Fruit fly (Drosophila melanogaster) whole organism, embryonic: ENCODE results near the gene mRpS10.

ENCODE experiments used
- Atf3 ChIP-seq: fragments of 200-800 bp; sonication (Bioruptor generic); optimal IDR thresholded peaks from 3 replicates; lab custom pipeline; 2016; ENCODE audit warnings: missing biosample characterization, missing genetic modification characterization
- CG10147 ChIP-seq: fragments of 200-800 bp; sonication (Bioruptor generic); optimal IDR thresholded peaks from 2 replicates; lab custom pipeline; 2019; ENCODE audit warnings: missing biosample characterization, mild to moderate bottlenecking, missing genetic modification characterization, moderate library complexity
- CG10267 ChIP-seq: fragments of 200-800 bp; sonication (Bioruptor generic); optimal IDR thresholded peaks from 2 replicates; lab custom pipeline; 2018; ENCODE audit warnings: missing biosample characterization, mild to moderate bottlenecking, missing genetic modification characterization, moderate library complexity
- CG10462 ChIP-seq: fragments of 200-800 bp; sonication (Bioruptor generic); optimal IDR thresholded peaks from 2 replicates; lab custom pipeline; 2016; ENCODE audit warnings: missing biosample characterization, missing genetic modification characterization
- CG10565 ChIP-seq: fragments of 200-800 bp; sonication (Bioruptor generic); optimal IDR thresholded peaks from 3 replicates; lab custom pipeline; 2016; ENCODE audit warnings: missing biosample characterization, mild to moderate bottlenecking, missing genetic modification characterization
- CG11560 ChIP-seq: fragments of 200-800 bp; sonication (Bioruptor generic); IDR thresholded peaks from 3 replicates; pipeline ENCODE4 v1.3.6; 2022; ENCODE audit warnings: missing biosample characterization, missing genetic modification characterization
- CG13287 ChIP-seq: fragments of 200-800 bp; sonication (Bioruptor generic); IDR thresholded peaks from 2 replicates; pipeline ENCODE4 v1.3.6; 2022; ENCODE audit warnings: missing biosample characterization, missing genetic modification characterization; ENCODE audit not compliant: partially characterized antibody
- CG14710 ChIP-seq: fragments of 200-800 bp; sonication (Bioruptor generic); optimal IDR thresholded peaks from 3 replicates; lab custom pipeline; 2019; ENCODE audit warnings: missing biosample characterization, mild to moderate bottlenecking, missing genetic modification characterization, moderate library complexity
- CG15011 ChIP-seq: fragments of 200-800 bp; sonication (Bioruptor generic); optimal IDR thresholded peaks from 3 replicates; lab custom pipeline; 2018; ENCODE audit warnings: missing biosample characterization, mild to moderate bottlenecking, missing genetic modification characterization
- CG15514 ChIP-seq: fragments of 200-800 bp; sonication (Bioruptor generic); optimal IDR thresholded peaks from 3 replicates; lab custom pipeline; 2017; ENCODE audit warnings: missing biosample characterization, missing genetic modification characterization, mild to moderate bottlenecking, moderate library complexity, missing genetic modification reagents
- CG15601 ChIP-seq: fragments of 200-800 bp; sonication (Bioruptor generic); optimal IDR thresholded peaks from 3 replicates; lab custom pipeline; 2019; ENCODE audit warnings: missing biosample characterization, mild to moderate bottlenecking, missing genetic modification characterization, moderate library complexity
- CG17328 ChIP-seq: fragments of 200-800 bp; sonication (Bioruptor generic); IDR thresholded peaks from 2 replicates; pipeline ENCODE4 v1.3.6; 2022; ENCODE audit warnings: missing biosample characterization, missing genetic modification characterization
- CG17385 ChIP-seq: fragments of 200-800 bp; sonication (Bioruptor generic); optimal IDR thresholded peaks from 3 replicates; lab custom pipeline; 2018; ENCODE audit warnings: missing biosample characterization, mild to moderate bottlenecking, missing genetic modification characterization
- CG31224 ChIP-seq: fragments of 200-800 bp; sonication (Bioruptor generic); IDR thresholded peaks from 2 replicates; pipeline ENCODE4 v1.3.6; 2022; ENCODE audit warnings: missing biosample characterization, missing genetic modification characterization
- CG3163 ChIP-seq: fragments of 200-800 bp; sonication (Bioruptor generic); optimal IDR thresholded peaks from 3 replicates; lab custom pipeline; 2016; ENCODE audit warnings: missing biosample characterization, missing genetic modification characterization
- CG32532 ChIP-seq: fragments of 200-800 bp; sonication (Bioruptor generic); IDR thresholded peaks from 2 replicates; pipeline ENCODE4 v1.3.6; 2022; ENCODE audit warnings: missing biosample characterization, missing genetic modification characterization
- CG32772 ChIP-seq: fragments of 200-800 bp; sonication (Bioruptor generic); IDR thresholded peaks from 2 replicates; pipeline ENCODE4 v1.3.6; 2022; ENCODE audit warnings: missing biosample characterization, missing genetic modification characterization
- CG34422 ChIP-seq: fragments of 200-800 bp; sonication (Bioruptor generic); IDR thresholded peaks from 3 replicates; pipeline ENCODE4 v1.3.6; 2022; ENCODE audit warnings: missing biosample characterization, missing genetic modification characterization
- CG3995 ChIP-seq: fragments of 200-800 bp; sonication (Bioruptor generic); optimal IDR thresholded peaks from 3 replicates; lab custom pipeline; 2016; ENCODE audit warnings: missing biosample characterization, missing genetic modification characterization
- CG4404 ChIP-seq: fragments of 200-800 bp; sonication (Bioruptor generic); IDR thresholded peaks from 2 replicates; pipeline ENCODE4 v1.3.6; 2022; ENCODE audit warnings: missing biosample characterization, missing genetic modification characterization
- CG4617 ChIP-seq: fragments of 200-800 bp; sonication (Bioruptor generic); optimal IDR thresholded peaks from 3 replicates; lab custom pipeline; 2016; ENCODE audit warnings: missing biosample characterization, missing genetic modification characterization, borderline replicate concordance
- CG6272 ChIP-seq: fragments of 200-800 bp; sonication (Bioruptor generic); IDR thresholded peaks from 2 replicates; pipeline ENCODE4 v1.3.6; 2022; ENCODE audit warnings: missing biosample characterization, missing genetic modification characterization
- CG6854 ChIP-seq: fragments of 200-800 bp; sonication (Bioruptor generic); optimal IDR thresholded peaks from 3 replicates; lab custom pipeline; 2017; ENCODE audit warnings: missing biosample characterization, mild to moderate bottlenecking, missing genetic modification characterization
- CG8388 ChIP-seq: fragments of 200-800 bp; sonication (Bioruptor generic); optimal IDR thresholded peaks from 2 replicates; lab custom pipeline; 2019; ENCODE audit warnings: missing biosample characterization, mild to moderate bottlenecking, missing genetic modification characterization, moderate library complexity
- Dbx ChIP-seq: fragments of 200-800 bp; sonication (Bioruptor generic); IDR thresholded peaks from 3 replicates; pipeline ENCODE4 v1.3.6; 2022; ENCODE audit warnings: missing biosample characterization, missing genetic modification characterization
- Doc2 ChIP-seq: fragments of 200-800 bp; sonication (Bioruptor generic); IDR thresholded peaks from 2 replicates; pipeline ENCODE4 v1.3.6; 2022; ENCODE audit warnings: missing biosample characterization, missing genetic modification characterization
- Doc3 ChIP-seq: fragments of 200-800 bp; sonication (Bioruptor generic); IDR thresholded peaks from 3 replicates; pipeline ENCODE4 v1.3.6; 2022; ENCODE audit warnings: missing biosample characterization, missing genetic modification characterization; ENCODE audit not compliant: partially characterized antibody
- Dref ChIP-seq: fragments of 200-800 bp; sonication (Bioruptor generic); IDR thresholded peaks from 2 replicates; pipeline ENCODE4 v1.3.6; 2022; ENCODE audit warnings: missing biosample characterization, missing genetic modification characterization
- E2f1 ChIP-seq: fragments of 200-800 bp; sonication (Bioruptor generic); IDR thresholded peaks from 2 replicates; pipeline ENCODE4 v1.3.6; 2022; ENCODE audit warnings: missing biosample characterization, missing genetic modification characterization
- Fer2 ChIP-seq: fragments of 200-800 bp; sonication (Bioruptor generic); optimal IDR thresholded peaks from 2 replicates; lab custom pipeline; 2018; ENCODE audit warnings: missing biosample characterization, mild to moderate bottlenecking, missing genetic modification characterization, moderate library complexity
- Hmr ChIP-seq: fragments of 200-800 bp; sonication (Bioruptor generic); optimal IDR thresholded peaks from 3 replicates; lab custom pipeline; 2017; ENCODE audit warnings: mild to moderate bottlenecking, missing biosample characterization, missing genetic modification reagents, missing genetic modification characterization
- Hr51 ChIP-seq, 2 experiments: fragments of 200-800 bp; sonication (Bioruptor generic); optimal IDR thresholded peaks; 2 replicates in 1 of 2; 3 replicates in 1 of 2; lab custom pipeline; 2016 to 2018; ENCODE audit warnings: missing biosample characterization in 2 of 2, missing genetic modification characterization in 2 of 2, mild to moderate bottlenecking in 1 of 2, moderate library complexity in 1 of 2
- Meics ChIP-seq: fragments of 200-800 bp; sonication (Bioruptor generic); optimal IDR thresholded peaks from 2 replicates; lab custom pipeline; 2017; ENCODE audit warnings: missing biosample characterization, mild to moderate bottlenecking, missing genetic modification characterization
- Nf-YA ChIP-seq: fragments of 200-800 bp; sonication (Bioruptor generic); IDR thresholded peaks from 2 replicates; pipeline ENCODE4 v1.3.6; 2022; ENCODE audit warnings: missing biosample characterization, missing genetic modification characterization
- Nf-YC ChIP-seq: fragments of 200-800 bp; optimal IDR thresholded peaks from 3 replicates; lab custom pipeline; 2019; ENCODE audit warnings: missing biosample characterization, mild to moderate bottlenecking, missing genetic modification characterization, moderate library complexity
- Ssrp ChIP-seq: fragments of 200-800 bp; sonication (Bioruptor generic); optimal IDR thresholded peaks from 2 replicates; lab custom pipeline; 2018; ENCODE audit warnings: missing biosample characterization, mild to moderate bottlenecking, missing genetic modification characterization, moderate library complexity
- chinmo ChIP-seq: fragments of 200-800 bp; sonication (Bioruptor generic); IDR thresholded peaks from 4 replicates; pipeline ENCODE4 v1.3.6; 2022; ENCODE audit warnings: missing biosample characterization, missing genetic modification characterization; ENCODE audit not compliant: partially characterized antibody
- chm ChIP-seq: fragments of 200-800 bp; sonication (Bioruptor generic); IDR thresholded peaks from 2 replicates; pipeline ENCODE4 v1.3.6; 2022; ENCODE audit warnings: missing biosample characterization, missing genetic modification characterization
- corto ChIP-seq: fragments of 200-800 bp; sonication (Bioruptor generic); optimal IDR thresholded peaks from 2 replicates; lab custom pipeline; 2016; ENCODE audit warnings: missing biosample characterization, mild to moderate bottlenecking, missing genetic modification characterization, moderate library complexity
- fd96Cb ChIP-seq: fragments of 200-800 bp; sonication (Bioruptor generic); optimal IDR thresholded peaks from 2 replicates; lab custom pipeline; 2018; ENCODE audit warnings: missing biosample characterization, mild to moderate bottlenecking, missing genetic modification characterization, moderate library complexity
- knrl ChIP-seq: fragments of 200-800 bp; sonication (Bioruptor generic); IDR thresholded peaks from 3 replicates; pipeline ENCODE4 v1.3.6; 2022; ENCODE audit warnings: missing biosample characterization, missing genetic modification characterization; ENCODE audit not compliant: partially characterized antibody
- nmo ChIP-seq: fragments of 200-800 bp; sonication (Bioruptor generic); optimal IDR thresholded peaks from 2 replicates; lab custom pipeline; 2018; ENCODE audit warnings: missing biosample characterization, mild to moderate bottlenecking, missing genetic modification characterization, moderate library complexity
- peb ChIP-seq: fragments of 200-800 bp; sonication (Bioruptor generic); IDR thresholded peaks from 2 replicates; pipeline ENCODE4 v1.3.6; 2022; ENCODE audit warnings: missing biosample characterization, missing genetic modification characterization
- prd ChIP-seq, 3 experiments: fragments of >200 bp in 2 of 3; fragments of 200-800 bp in 1 of 3; sonication (Bioruptor generic) in 1 of 3; optimal IDR thresholded peaks in 2 of 3; IDR thresholded peaks in 1 of 3; 2 replicates in 2 of 3; 3 replicates in 1 of 3; pipeline versions ENCODE4 v1.3.6 to Lab custom; 2017 to 2022; ENCODE audit warnings: missing biosample characterization in 1 of 3, missing genetic modification characterization in 1 of 3
- pzg ChIP-seq: fragments of 200-800 bp; sonication (Bioruptor generic); optimal IDR thresholded peaks from 3 replicates; lab custom pipeline; 2018; ENCODE audit warnings: missing biosample characterization, mild to moderate bottlenecking, missing genetic modification characterization, moderate library complexity
- sc ChIP-seq, 3 experiments: fragments of >200 bp in 2 of 3; fragments of 200-800 bp in 1 of 3; sonication (Bioruptor generic) in 1 of 3; optimal IDR thresholded peaks; 2 replicates in 2 of 3; 3 replicates in 1 of 3; lab custom pipeline; 2017; ENCODE audit warnings: mild to moderate bottlenecking in 1 of 3, missing biosample characterization in 1 of 3, missing genetic modification characterization in 1 of 3, missing genetic modification reagents in 1 of 3
- stc ChIP-seq: fragments of 200-800 bp; sonication (Bioruptor generic); IDR thresholded peaks from 2 replicates; pipeline ENCODE4 v1.3.6; 2022; ENCODE audit warnings: missing biosample characterization, missing genetic modification characterization

The mRpS10 gene

dm6 chr3R:15277926-15278869 lies 48.7 kb downstream of the mRpS10 start, which contains the start of the genes MRG15 and Tm1 (continued):
- TF ChIP-seq CG10267 (tag; lab: Kevin White, UChicago) (no peak), CG32532 (GFP tag; lab: Robert Waterston, UW) (no peak), E2f1 (GFP tag; lab: Robert Waterston, UW) (no peak), CG4617 (GFP tag; lab: Kevin White, UChicago) (peak; percentile 51), pzg (GFP tag; lab: Kevin White, UChicago) (peak; percentile 55), Nf-YC (no peak), Doc3 (peak; percentile 70), CG10565 (no peak), CG17385 (GFP tag; lab: Kevin White, UChicago) (no peak), corto (GFP tag; lab: Kevin White, UChicago) (no peak), Doc2 (GFP tag; lab: Robert Waterston, UW) (no peak), CG3163 (GFP tag; lab: Kevin White, UChicago) (no peak), CG6854 (GFP tag; lab: Kevin White, UChicago) (no peak), CG4404 (no peak), CG10147 (GFP tag; lab: Kevin White, UChicago) (no peak), CG17328 (GFP tag; lab: Robert Waterston, UW) (no peak), Dref (GFP tag; lab: Robert Waterston, UW) (peak; percentile 77), stc (GFP tag; lab: Robert Waterston, UW) (no peak), CG11560 (tag; lab: Robert Waterston, UW) (no peak), Dbx (no peak), peb (GFP tag; lab: Robert Waterston, UW) (no peak), CG15514 (peak; percentile 38), Nf-YA (GFP tag; lab: Robert Waterston, UW) (no peak), CG15601 (no peak), CG3995 (GFP tag; lab: Kevin White, UChicago) (no peak), sc (optimal IDR thresholded peaks at IDR 0.05; lab: Kevin White, UChicago) (no peak), sc (GFP tag; optimal IDR thresholded peaks at IDR 0.05; lab: Kevin White, UChicago) (no peak), nmo (GFP tag; lab: Kevin White, UChicago) (peak; percentile 9), Hr51 (GFP tag; optimal IDR thresholded peaks at IDR 0.05; lab: Kevin White, UChicago) (no peak), Ssrp (tag; lab: Kevin White, UChicago) (no peak), CG34422 (GFP tag; lab: Robert Waterston, UW) (peak; percentile 29; the same call in 1 of the 3 replicates), CG32772 (no peak), CG31224 (GFP tag; lab: Robert Waterston, UW) (no peak), Fer2 (tag; lab: Kevin White, UChicago) (no peak), knrl (GFP tag; lab: Robert Waterston, UW) (peak; percentile 66; the same call in 2 of the 3 replicates), Hmr (GFP tag; lab: Kevin White, UChicago) (no peak), CG10462 (GFP tag; lab: Kevin White, UChicago) (no peak), Atf3 (GFP tag; lab: Kevin White, UChicago) (no peak), CG13287 (GFP tag; lab: Robert Waterston, UW) (peak; percentile 72), CG15011 (GFP tag; lab: Kevin White, UChicago) (no peak), chm (GFP tag; lab: Robert Waterston, UW) (no peak), prd (optimal IDR thresholded peaks at IDR 0.05; lab: Kevin White, UChicago) (no peak), prd (GFP tag; IDR thresholded peaks at IDR 0.05; lab: Robert Waterston, UW) (no peak), CG6272 (GFP tag; lab: Robert Waterston, UW) (no peak), fd96Cb (tag; lab: Kevin White, UChicago) (no peak), CG8388 (GFP tag; lab: Kevin White, UChicago) (no peak), Meics (GFP tag; lab: Kevin White, UChicago) (no peak), chinmo (GFP tag; lab: Robert Waterston, UW) (peak; percentile 65; the same call in 1 of the 4 replicates), CG14710 (tag; lab: Kevin White, UChicago) (peak; percentile 19)
